Fruit fly (Drosophila melanogaster) whole organism, prepupa: ENCODE measurements around the gene axo.

Experiments used
- Blimp-1 ChIP-seq: fragments of 200-800 bp; sonication (Bioruptor generic); optimal IDR thresholded peaks from 3 replicates; lab custom pipeline; 2017; ENCODE audit warnings: missing biosample characterization, missing genetic modification characterization, mild to moderate bottlenecking, moderate library complexity, missing genetic modification reagents
- CG10631 ChIP-seq: fragments of 200-800 bp; sonication (Bioruptor generic); optimal IDR thresholded peaks from 2 replicates; lab custom pipeline; 2016; ENCODE audit warnings: missing biosample characterization, missing genetic modification characterization
- CG10669 ChIP-seq: fragments of 200-800 bp; sonication (Bioruptor generic); optimal IDR thresholded peaks from 3 replicates; lab custom pipeline; 2018; ENCODE audit warnings: missing biosample characterization, mild to moderate bottlenecking, missing genetic modification characterization, moderate library complexity
- CG11294 ChIP-seq: fragments of 200-800 bp; sonication (Bioruptor generic); IDR thresholded peaks from 2 replicates; pipeline ENCODE4 v1.3.6; 2022; ENCODE audit warnings: missing biosample characterization, missing genetic modification characterization
- CG11762 ChIP-seq: fragments of 200-800 bp; sonication (Bioruptor generic); optimal IDR thresholded peaks from 3 replicates; lab custom pipeline; 2016; ENCODE audit warnings: missing biosample characterization, missing genetic modification characterization; ENCODE audit not compliant: insufficient read depth
- CG11902 ChIP-seq: fragments of 200-800 bp; sonication (Bioruptor generic); optimal IDR thresholded peaks from 3 replicates; lab custom pipeline; 2016; ENCODE audit warnings: missing biosample characterization, missing genetic modification characterization
- CG15336 ChIP-seq: fragments of 200-800 bp; sonication (Bioruptor generic); IDR thresholded peaks from 2 replicates; pipeline ENCODE4 v1.3.6; 2022; ENCODE audit warnings: missing biosample characterization, missing genetic modification characterization
- CG1621 ChIP-seq: fragments of 200-800 bp; sonication (Bioruptor generic); optimal IDR thresholded peaks from 3 replicates; lab custom pipeline; 2018; ENCODE audit warnings: missing biosample characterization, mild to moderate bottlenecking, missing genetic modification characterization
- CG16779 ChIP-seq: fragments of 200-800 bp; sonication (Bioruptor generic); optimal IDR thresholded peaks from 3 replicates; lab custom pipeline; 2017; ENCODE audit warnings: missing biosample characterization, mild to moderate bottlenecking, missing genetic modification characterization
- CG3032 ChIP-seq: fragments of 200-800 bp; optimal IDR thresholded peaks from 2 replicates; lab custom pipeline; 2019; ENCODE audit warnings: missing biosample characterization, mild to moderate bottlenecking, missing genetic modification characterization, moderate library complexity
- CG32006 ChIP-seq: fragments of 200-800 bp; sonication (Bioruptor generic); optimal IDR thresholded peaks from 3 replicates; lab custom pipeline; 2017; ENCODE audit warnings: missing biosample characterization, mild to moderate bottlenecking, missing genetic modification characterization
- CG34406 ChIP-seq: fragments of 200-800 bp; sonication (Bioruptor generic); optimal IDR thresholded peaks from 3 replicates; lab custom pipeline; 2016; ENCODE audit warnings: missing biosample characterization, missing genetic modification characterization
- CG3919 ChIP-seq: fragments of 200-800 bp; sonication (Bioruptor generic); optimal IDR thresholded peaks from 3 replicates; lab custom pipeline; 2016; ENCODE audit warnings: missing biosample characterization, missing genetic modification characterization
- CG6163 ChIP-seq: fragments of 200-800 bp; sonication (Bioruptor generic); IDR thresholded peaks from 3 replicates; pipeline ENCODE4 v1.3.6; 2022; ENCODE audit warnings: missing biosample characterization, missing genetic modification characterization
- CG6276 ChIP-seq: fragments of 200-800 bp; sonication (Bioruptor generic); optimal IDR thresholded peaks from 2 replicates; lab custom pipeline; 2017; ENCODE audit warnings: missing biosample characterization, mild to moderate bottlenecking, missing genetic modification characterization
- CG6792 ChIP-seq: fragments of 200-800 bp; sonication (Bioruptor generic); optimal IDR thresholded peaks from 3 replicates; lab custom pipeline; 2016; ENCODE audit warnings: missing biosample characterization, missing genetic modification characterization
- CG6854 ChIP-seq: fragments of 200-800 bp; sonication (Bioruptor generic); optimal IDR thresholded peaks from 2 replicates; lab custom pipeline; 2017; ENCODE audit warnings: missing biosample characterization, mild to moderate bottlenecking, missing genetic modification characterization
- CG7368 ChIP-seq: fragments of 200-800 bp; sonication (Bioruptor generic); optimal IDR thresholded peaks from 3 replicates; lab custom pipeline; 2016; ENCODE audit warnings: missing biosample characterization, missing genetic modification characterization
- CG8119 ChIP-seq: fragments of 200-800 bp; sonication (Bioruptor generic); IDR thresholded peaks from 3 replicates; pipeline ENCODE4 v1.3.6; 2022; ENCODE audit warnings: missing biosample characterization, missing genetic modification characterization
- CG8319 ChIP-seq: fragments of 200-800 bp; sonication (Bioruptor generic); optimal IDR thresholded peaks from 3 replicates; lab custom pipeline; 2016; ENCODE audit warnings: missing biosample characterization, missing genetic modification characterization
- CG8632 ChIP-seq: fragments of 200-800 bp; sonication (Bioruptor generic); optimal IDR thresholded peaks from 3 replicates; lab custom pipeline; 2016; ENCODE audit warnings: missing biosample characterization, missing genetic modification characterization
- CG9139 ChIP-seq: fragments of 200-800 bp; sonication (Bioruptor generic); optimal IDR thresholded peaks from 3 replicates; lab custom pipeline; 2017; ENCODE audit warnings: missing biosample characterization, mild to moderate bottlenecking, missing genetic modification characterization
- Eip75B ChIP-seq: fragments of 200-800 bp; sonication (Bioruptor generic); optimal IDR thresholded peaks from 3 replicates; lab custom pipeline; 2016; ENCODE audit warnings: missing biosample characterization, missing genetic modification characterization
- Eip78C ChIP-seq: fragments of 200-800 bp; sonication (Bioruptor generic); peaks from one replicate; lab custom pipeline; 2016; ENCODE audit warnings: missing biosample characterization, missing genetic modification characterization
- Ets21C ChIP-seq: fragments of 200-800 bp; sonication (Bioruptor generic); optimal IDR thresholded peaks from 3 replicates; lab custom pipeline; 2016; ENCODE audit warnings: missing biosample characterization, missing genetic modification characterization
- Ets96B ChIP-seq: fragments of 200-800 bp; optimal IDR thresholded peaks from 2 replicates; lab custom pipeline; 2019; ENCODE audit warnings: missing biosample characterization, mild to moderate bottlenecking, missing genetic modification characterization, moderate library complexity
- Gug ChIP-seq: fragments of 200-800 bp; sonication (Bioruptor generic); IDR thresholded peaks from 2 replicates; pipeline ENCODE4 v1.3.6; 2022; ENCODE audit warnings: missing biosample characterization, missing genetic modification characterization
- Hr38 ChIP-seq: sonication (Bioruptor generic); optimal IDR thresholded peaks from 2 replicates; lab custom pipeline; 2016; ENCODE audit warnings: missing biosample characterization, missing genetic modification characterization
- Hr39 ChIP-seq: fragments of 200-800 bp; sonication (Bioruptor generic); optimal IDR thresholded peaks from 2 replicates; lab custom pipeline; 2016; ENCODE audit warnings: missing biosample characterization, missing genetic modification characterization
- Lpt ChIP-seq: fragments of 200-800 bp; sonication (Bioruptor generic); optimal IDR thresholded peaks from 3 replicates; lab custom pipeline; 2016; ENCODE audit warnings: missing biosample characterization, missing genetic modification characterization
- Smox ChIP-seq: fragments of 200-800 bp; sonication (Bioruptor generic); optimal IDR thresholded peaks from 3 replicates; lab custom pipeline; 2016; ENCODE audit warnings: missing biosample characterization, missing genetic modification characterization
- Sox102F ChIP-seq: fragments of 200-800 bp; sonication (Bioruptor generic); optimal IDR thresholded peaks from 2 replicates; lab custom pipeline; 2016; ENCODE audit warnings: missing biosample characterization, mild to moderate bottlenecking, missing genetic modification characterization
- Sox14 ChIP-seq: fragments of 200-800 bp; sonication (Bioruptor generic); optimal IDR thresholded peaks from 3 replicates; lab custom pipeline; 2016; ENCODE audit warnings: missing biosample characterization, missing genetic modification characterization
- Sox15 ChIP-seq: fragments of 200-800 bp; sonication (Bioruptor generic); optimal IDR thresholded peaks from 3 replicates; lab custom pipeline; 2016; ENCODE audit warnings: missing biosample characterization, missing genetic modification characterization
- achi ChIP-seq: fragments of 200-800 bp; sonication (Bioruptor generic); optimal IDR thresholded peaks from 3 replicates; lab custom pipeline; 2016; ENCODE audit warnings: missing biosample characterization, missing genetic modification characterization
- acj6 ChIP-seq: fragments of 200-800 bp; sonication (Bioruptor generic); optimal IDR thresholded peaks from 3 replicates; lab custom pipeline; 2016; ENCODE audit warnings: missing biosample characterization, missing genetic modification characterization
- cyc ChIP-seq: fragments of 200-800 bp; sonication (Bioruptor generic); optimal IDR thresholded peaks from 3 replicates; lab custom pipeline; 2016; ENCODE audit warnings: missing biosample characterization, missing genetic modification characterization
- dac ChIP-seq: fragments of 200-800 bp; sonication (Bioruptor generic); optimal IDR thresholded peaks from 2 replicates; lab custom pipeline; 2017; ENCODE audit warnings: missing biosample characterization, mild to moderate bottlenecking, missing genetic modification characterization
- dsx ChIP-seq: fragments of 200-800 bp; optimal IDR thresholded peaks from 3 replicates; lab custom pipeline; 2019; ENCODE audit warnings: missing biosample characterization, mild to moderate bottlenecking, missing genetic modification characterization, moderate library complexity; ENCODE audit not compliant: poor library complexity, severe bottlenecking
- eg ChIP-seq: fragments of 200-800 bp; sonication (Bioruptor generic); IDR thresholded peaks from 3 replicates; pipeline ENCODE4 v1.3.6; 2022; ENCODE audit warnings: missing biosample characterization, missing genetic modification characterization
- esn ChIP-seq: fragments of 200-800 bp; sonication (Bioruptor generic); optimal IDR thresholded peaks from 2 replicates; lab custom pipeline; 2016; ENCODE audit warnings: missing biosample characterization, mild to moderate bottlenecking, missing genetic modification characterization, moderate library complexity
- fd85E ChIP-seq: fragments of 200-800 bp; sonication (Bioruptor generic); optimal IDR thresholded peaks from 3 replicates; lab custom pipeline; 2016; ENCODE audit warnings: missing biosample characterization, missing genetic modification characterization
- fkh ChIP-seq: fragments of 200-800 bp; sonication (Bioruptor generic); optimal IDR thresholded peaks from 3 replicates; lab custom pipeline; 2017; ENCODE audit warnings: missing biosample characterization, mild to moderate bottlenecking, missing genetic modification characterization, moderate library complexity
- lz ChIP-seq: fragments of 200-800 bp; sonication (Bioruptor generic); optimal IDR thresholded peaks from 3 replicates; lab custom pipeline; 2016; ENCODE audit warnings: missing biosample characterization, missing genetic modification characterization
- net ChIP-seq: fragments of 200-800 bp; sonication (Bioruptor generic); optimal IDR thresholded peaks from 3 replicates; lab custom pipeline; 2016; ENCODE audit warnings: missing biosample characterization, missing genetic modification characterization
- pdm3 ChIP-seq: fragments of 200-800 bp; sonication (Bioruptor generic); optimal IDR thresholded peaks from 3 replicates; lab custom pipeline; 2016; ENCODE audit warnings: missing biosample characterization, missing genetic modification characterization
- salr ChIP-seq, 2 experiments: fragments of 200-800 bp; sonication (Bioruptor generic); optimal IDR thresholded peaks; 3 replicates each; lab custom pipeline; 2016 to 2018; ENCODE audit warnings: missing biosample characterization in 2 of 2, missing genetic modification characterization in 2 of 2, mild to moderate bottlenecking in 1 of 2
- spab ChIP-seq: fragments of 200-800 bp; sonication (Bioruptor generic); optimal IDR thresholded peaks from 2 replicates; lab custom pipeline; 2017; ENCODE audit warnings: missing biosample characterization, mild to moderate bottlenecking, missing genetic modification characterization, missing genetic modification reagents
- ss ChIP-seq, 2 experiments: fragments of 200-800 bp; sonication (Bioruptor generic); optimal IDR thresholded peaks; 2 replicates in 1 of 2; 3 replicates in 1 of 2; lab custom pipeline; 2017 to 2018; ENCODE audit warnings: mild to moderate bottlenecking in 2 of 2, missing biosample characterization in 2 of 2, missing genetic modification characterization in 2 of 2, moderate library complexity in 1 of 2
- svp ChIP-seq: fragments of 200-800 bp; sonication (Bioruptor generic); peaks from one replicate; lab custom pipeline; 2016; ENCODE audit warnings: missing biosample characterization, missing genetic modification characterization
- topi ChIP-seq: fragments of 200-800 bp; sonication (Bioruptor generic); optimal IDR thresholded peaks from 3 replicates; lab custom pipeline; 2016; ENCODE audit warnings: missing biosample characterization, missing genetic modification characterization
- vri ChIP-seq: fragments of 200-800 bp; sonication (Bioruptor generic); optimal IDR thresholded peaks from 3 replicates; lab custom pipeline; 2016; ENCODE audit warnings: missing biosample characterization, mild to moderate bottlenecking, missing genetic modification characterization

The axo gene

DNA sequence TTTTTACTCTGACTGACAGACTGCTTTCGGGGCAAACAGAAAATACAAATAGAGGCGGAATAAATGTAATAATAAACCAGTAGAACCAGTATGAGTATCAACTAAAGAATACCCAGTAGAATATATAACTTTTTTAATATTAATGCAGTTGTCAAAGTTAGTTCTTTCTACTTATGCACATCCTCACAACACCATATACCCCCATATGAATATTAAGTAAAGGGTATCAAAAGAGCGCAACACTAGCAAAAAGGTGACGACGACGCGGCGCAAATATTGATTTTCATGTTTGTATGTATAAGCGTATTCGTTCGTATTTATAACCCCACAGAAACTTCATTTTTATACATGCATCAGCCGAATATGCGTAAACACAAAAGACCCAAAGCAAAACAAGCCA lies 74.0 kb downstream of the axo start:
- TF ChIP-seq CG9139 (GFP tag; lab: Kevin White, UChicago) = peak; percentile 77
- peak; percentile 96 for TF ChIP-seq Eip78C
- peak; percentile 80; the same call in 1 of the 2 replicates for TF ChIP-seq CG11294 (GFP tag; lab: Robert Waterston, UW)
- peak; percentile 80 for TF ChIP-seq CG8119 (GFP tag; lab: Robert Waterston, UW)
- peak; percentile 58 for TF ChIP-seq fd85E
- TF ChIP-seq Sox15 = peak; percentile 72
- peak; percentile 45 for TF ChIP-seq dac (GFP tag; lab: Kevin White, UChicago)
- peak; percentile 76 for TF ChIP-seq Sox14
- TF ChIP-seq Hr39 (GFP tag; lab: Kevin White, UChicago) = peak; percentile 74
- TF ChIP-seq Gug = peak; percentile 75
- peak; percentile 83 for TF ChIP-seq achi (GFP tag; lab: Kevin White, UChicago)
- TF ChIP-seq CG3919 (GFP tag; lab: Kevin White, UChicago) = peak; percentile 88
- TF ChIP-seq eg (GFP tag; lab: Robert Waterston, UW) = peak; percentile 89
- TF ChIP-seq CG6792 (GFP tag; lab: Kevin White, UChicago) = peak; percentile 72
- TF ChIP-seq CG15336 (GFP tag; lab: Robert Waterston, UW) = peak; percentile 80
- TF ChIP-seq pdm3 = peak; percentile 87
- TF ChIP-seq CG34406 (GFP tag; lab: Kevin White, UChicago) = peak; percentile 87
- peak; percentile 86 for TF ChIP-seq Ets96B (tag; lab: Kevin White, UChicago)
- peak; percentile 82 for TF ChIP-seq CG32006
- peak; percentile 95 for TF ChIP-seq svp
- TF ChIP-seq dsx = peak; percentile 75
- TF ChIP-seq Eip75B (GFP tag; lab: Kevin White, UChicago) = peak; percentile 76
- TF ChIP-seq CG7368 (GFP tag; lab: Kevin White, UChicago) = peak; percentile 86
- peak; percentile 83 for TF ChIP-seq acj6 (GFP tag; lab: Kevin White, UChicago)
- TF ChIP-seq CG10631 (GFP tag; lab: Kevin White, UChicago) = peak; percentile 69
- peak; percentile 75 for TF ChIP-seq spab (GFP tag; lab: Kevin White, UChicago)
- TF ChIP-seq ss (GFP tag; optimal IDR thresholded peaks at IDR 0.05; lab: Kevin White, UChicago) = peak; percentile 72 to 82
- TF ChIP-seq Sox102F (GFP tag; lab: Kevin White, UChicago) = peak; percentile 83
- TF ChIP-seq topi (GFP tag; lab: Kevin White, UChicago) = peak; percentile 88
- TF ChIP-seq Smox (GFP tag; lab: Kevin White, UChicago) = peak; percentile 83
- peak; percentile 83 for TF ChIP-seq CG10669 (GFP tag; lab: Kevin White, UChicago)
- TF ChIP-seq CG11762 = peak; percentile 73
- TF ChIP-seq CG6163 = peak; percentile 84
- peak; percentile 76 for TF ChIP-seq CG6854 (GFP tag; lab: Kevin White, UChicago)
- TF ChIP-seq Lpt (GFP tag; lab: Kevin White, UChicago) = peak; percentile 63
- peak; percentile 55 for TF ChIP-seq CG16779
- TF ChIP-seq CG6276 (GFP tag; lab: Kevin White, UChicago) = peak; percentile 69
- TF ChIP-seq net (GFP tag; lab: Kevin White, UChicago) = peak; percentile 83
- TF ChIP-seq fkh (GFP tag; lab: Kevin White, UChicago) = peak; percentile 99
- peak; percentile 48 for TF ChIP-seq Ets21C
- peak; percentile 74 for TF ChIP-seq CG11902 (GFP tag; lab: Kevin White, UChicago)
- peak; percentile 81 for TF ChIP-seq CG3032
- peak; percentile 59 for TF ChIP-seq lz (GFP tag; lab: Kevin White, UChicago)
- TF ChIP-seq CG8319 (GFP tag; lab: Kevin White, UChicago) = peak; percentile 86
- peak; percentile 52 for TF ChIP-seq CG1621
- TF ChIP-seq CG8632 = peak; percentile 87
- peak; percentile 45 to 76 for TF ChIP-seq salr (GFP tag; optimal IDR thresholded peaks at IDR 0.05; lab: Kevin White, UChicago)
- peak; percentile 88 for TF ChIP-seq cyc (GFP tag; lab: Kevin White, UChicago)
- peak; percentile 81 for TF ChIP-seq esn (GFP tag; lab: Kevin White, UChicago)
- TF ChIP-seq vri (GFP tag; lab: Kevin White, UChicago) = peak; percentile 78
- TF ChIP-seq Blimp-1 (GFP tag; lab: Kevin White, UChicago) = peak; percentile 42
- TF ChIP-seq Hr38 (GFP tag; lab: Kevin White, UChicago) = no peak
